Worm (Caenorhabditis elegans): Measurements from ENCODE around the gene C14A4.6.

DNA sequence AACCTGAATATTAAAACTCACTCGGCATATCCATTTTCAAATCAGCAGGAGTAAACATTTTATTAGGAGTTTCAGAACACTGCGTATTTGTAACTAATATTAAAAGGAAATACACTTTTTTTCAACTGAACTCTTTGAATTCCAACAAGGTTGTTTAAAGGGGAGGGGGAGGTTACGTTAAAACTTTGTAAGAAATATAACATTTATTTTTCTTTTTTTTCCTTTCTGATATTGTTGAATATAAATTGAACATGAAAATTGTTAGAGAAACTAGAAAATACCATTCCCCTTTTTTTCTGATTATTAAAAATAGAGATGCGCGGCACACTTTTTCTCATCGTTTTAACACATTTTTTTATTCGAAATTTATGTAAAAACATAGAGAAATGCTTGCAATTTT lies 3.5 kb upstream of the C14A4.6 start, which contains the start of gene C14A4.8:
- no peak for TF ChIP-seq nhr-28 (tag; optimal IDR thresholded peaks at IDR 0.05)
- TF ChIP-seq nhr-76 (tag; optimal IDR thresholded peaks at IDR 0.05), result no peak
- TF ChIP-seq ces-1 (GFP tag; optimal IDR thresholded peaks at IDR 0.05), result no peak
- TF ChIP-seq elt-1 (tag; optimal IDR thresholded peaks at IDR 0.05; ENCODE audit: borderline replicate concordance, insufficient read depth), result no peak
- no peak for TF ChIP-seq lsy-2 (tag; optimal IDR thresholded peaks at IDR 0.05)
- no peak for TF ChIP-seq nhr-237 (tag; optimal IDR thresholded peaks at IDR 0.05)
- no peak for TF ChIP-seq pha-4 (tag; optimal IDR thresholded peaks at IDR 0.05)
